Worm (Caenorhabditis elegans) whole organism, young adult: ENCODE results near the gene nspf-3.

Experiments used
- F55B11.4 ChIP-seq: sonication (generic microtip); optimal IDR thresholded peaks from 2 replicates; lab custom pipeline; 2016; ENCODE audit warnings: missing compliant biosample characterization, missing genetic modification characterization, borderline replicate concordance; ENCODE audit not compliant: insufficient read depth
- T07F8.4 ChIP-seq: sonication (generic microtip); optimal IDR thresholded peaks from 2 replicates; lab custom pipeline; 2016; ENCODE audit warnings: mild to moderate bottlenecking, missing genetic modification characterization, moderate library complexity, missing compliant biosample characterization
- ama-1 ChIP-seq, 3 experiments: fragments of 150-350 bp in 1 of 3; sonication (generic microtip) in 2 of 3; optimal IDR thresholded peaks; 2 replicates each; lab custom pipeline; 2014 to 2018; ENCODE audit warnings: missing biosample characterization in 2 of 3, missing genetic modification characterization in 2 of 3, missing genetic modification reagents in 2 of 3
- aptf-3 ChIP-seq: fragments of 200-800 bp; sonication (Bioruptor generic); IDR thresholded peaks from 2 replicates; pipeline ENCODE4 v1.3.6; 2022; ENCODE audit warnings: missing genetic modification characterization, missing compliant biosample characterization
- dox-1 ChIP-seq: fragments of 200-800 bp; sonication (Bioruptor generic); IDR thresholded peaks from 2 replicates; pipeline ENCODE4 v1.3.6; 2022; ENCODE audit warnings: missing genetic modification reagents, missing genetic modification characterization, missing compliant biosample characterization
- dpl-1 ChIP-seq: fragments of 150-350 bp; optimal IDR thresholded peaks from 2 replicates; lab custom pipeline; 2014; ENCODE audit warnings: missing biosample characterization, missing genetic modification reagents, missing genetic modification characterization
- lin-54 ChIP-seq: fragments of 200-800 bp; sonication (Bioruptor generic); optimal IDR thresholded peaks from 2 replicates; lab custom pipeline; 2018; ENCODE audit warnings: mild to moderate bottlenecking, missing genetic modification characterization, missing compliant biosample characterization
- madf-8 ChIP-seq: fragments of 200-800 bp; sonication (Bioruptor generic); conservative IDR thresholded peaks from 2 replicates; pipeline ENCODE4 v1.3.6; 2022; ENCODE audit warnings: missing genetic modification reagents, missing genetic modification characterization, missing compliant biosample characterization
- mxl-1 ChIP-seq: sonication (generic microtip); optimal IDR thresholded peaks from 2 replicates; lab custom pipeline; 2016; ENCODE audit warnings: missing genetic modification characterization, missing compliant biosample characterization
- nfya-1 ChIP-seq: sonication (generic microtip); optimal IDR thresholded peaks from 2 replicates; lab custom pipeline; 2017; ENCODE audit warnings: antibody characterized with exemption, missing compliant biosample characterization, missing genetic modification characterization, borderline replicate concordance; ENCODE audit not compliant: insufficient read depth
- unc-130 ChIP-seq: sonication (generic microtip); optimal IDR thresholded peaks from 2 replicates; lab custom pipeline; 2016; ENCODE audit warnings: missing genetic modification reagents, missing genetic modification characterization, missing compliant biosample characterization
- unc-62 ChIP-seq: fragments of 150-350 bp; optimal IDR thresholded peaks from 2 replicates; lab custom pipeline; 2014; ENCODE audit warnings: missing biosample characterization, missing genetic modification reagents, missing genetic modification characterization

DNA sequence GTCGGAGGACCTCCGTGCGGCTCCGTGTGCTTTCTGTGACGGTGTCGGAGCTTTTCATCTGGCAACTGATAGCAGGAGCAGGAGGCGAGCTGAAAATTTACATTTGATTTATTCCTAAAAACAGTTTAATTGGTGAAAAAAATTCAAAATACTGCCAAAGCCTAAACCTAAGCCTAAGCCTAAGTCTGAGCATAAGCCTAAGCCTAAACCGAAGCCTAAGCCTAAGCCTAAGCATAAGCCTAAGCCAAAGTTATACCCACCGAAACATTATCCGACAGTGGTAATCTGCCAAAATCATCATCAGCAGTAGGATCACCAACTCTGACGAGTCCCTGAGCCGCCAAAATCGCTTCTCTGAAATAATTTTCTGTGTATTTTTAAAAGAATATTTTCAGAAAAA, 5.2 kb downstream of the nspf-3 start:
- TF ChIP-seq F55B11.4 (tag; lab: Kevin White, UChicago) (no peak), unc-62 (GFP tag; lab: Kevin White, UChicago) (no peak), dpl-1 (GFP tag; lab: Kevin White, UChicago) (no peak), ama-1 (optimal IDR thresholded peaks at IDR 0.05; lab: Kevin White, UChicago) (no peak), ama-1 (GFP tag; optimal IDR thresholded peaks at IDR 0.05; lab: Kevin White, UChicago) (no peak), madf-8 (GFP tag; lab: Robert Waterston, UW) (no peak), lin-54 (GFP tag; lab: Kevin White, UChicago) (no peak), T07F8.4 (no peak), aptf-3 (GFP tag; lab: Robert Waterston, UW) (no peak), mxl-1 (no peak), unc-130 (GFP tag; lab: Kevin White, UChicago) (no peak), dox-1 (GFP tag; lab: Robert Waterston, UW) (no peak), nfya-1 (tag; lab: Kevin White, UChicago) (no peak)
